Fruit fly (Drosophila melanogaster): ENCODE data around the gene Cmpk.

Gene Cmpk

dm6 chr3R:26052150-26052908, 2.9 kb downstream of the Cmpk start, which contains the start of the genes Exo84 and Vps2 (continued):
- peak; percentile 55 for TF ChIP-seq CG9437 (GFP tag; optimal IDR thresholded peaks at IDR 0.05)
- peak; percentile 26; the same call in 1 of the 2 replicates for TF ChIP-seq NFAT (GFP tag; IDR thresholded peaks at IDR 0.05)
- no peak for TF ChIP-seq Myb (GFP tag; optimal IDR thresholded peaks at IDR 0.05)
- peak; percentile 5; the same call in 1 of the 2 replicates for TF ChIP-seq sob (GFP tag; IDR thresholded peaks at IDR 0.05)
- TF ChIP-seq lilli (GFP tag; optimal IDR thresholded peaks at IDR 0.05) = peak; percentile 33
- no peak for TF ChIP-seq gce (GFP tag; IDR thresholded peaks at IDR 0.05)
- no peak for TF ChIP-seq cwo (GFP tag; optimal IDR thresholded peaks at IDR 0.05)
- peak; percentile 89 for TF ChIP-seq Ets65A (GFP tag)
- TF ChIP-seq Atf-2 (GFP tag; optimal IDR thresholded peaks at IDR 0.05) = peak; percentile 14
- TF ChIP-seq Opbp (GFP tag; IDR thresholded peaks at IDR 0.05; ENCODE audit: partially characterized antibody) = no peak
- peak; percentile 67 for TF ChIP-seq Usf (GFP tag; optimal IDR thresholded peaks at IDR 0.05)
- TF ChIP-seq CG12391 (tag; optimal IDR thresholded peaks at IDR 0.05) = peak; percentile 71
- TF ChIP-seq Jarid2 (GFP tag; optimal IDR thresholded peaks at IDR 0.05) = no peak
- 0 out of 2 replicates have a peak, but pooled peaks have one; percentile 32 for TF ChIP-seq amos (GFP tag; IDR thresholded peaks at IDR 0.05; ENCODE audit: partially characterized antibody)
- peak; percentile 48 for TF ChIP-seq esg (GFP tag; conservative IDR thresholded peaks at IDR 0.05)
- TF ChIP-seq hth (optimal IDR thresholded peaks at IDR 0.05) = no peak
- no peak for TF ChIP-seq CG8089 (GFP tag; optimal IDR thresholded peaks at IDR 0.05)
- TF ChIP-seq gro (GFP tag; optimal IDR thresholded peaks at IDR 0.05) = peak; percentile 37
- peak; percentile 45 for TF ChIP-seq cato (GFP tag; optimal IDR thresholded peaks at IDR 0.05; ENCODE audit: borderline replicate concordance)
- TF ChIP-seq crol (GFP tag; IDR thresholded peaks at IDR 0.05) = no peak
- peak; percentile 42; the same call in 1 of the 2 replicates for TF ChIP-seq CG7372 (GFP tag; IDR thresholded peaks at IDR 0.05)
- TF ChIP-seq CG4730 (GFP tag; IDR thresholded peaks at IDR 0.05) = no peak
- TF ChIP-seq Xrp1 (GFP tag; IDR thresholded peaks at IDR 0.05) = 0 out of 2 replicates have a peak, but pooled peaks have one; percentile 9
- TF ChIP-seq grau (tag; optimal IDR thresholded peaks at IDR 0.05) = peak; percentile 67
- peak; percentile 39 for TF ChIP-seq CG18619 (GFP tag; optimal IDR thresholded peaks at IDR 0.05)
- peak; percentile 81 for TF ChIP-seq CoRest (tag; optimal IDR thresholded peaks at IDR 0.05)
- peak; percentile 67 for TF ChIP-seq kay (GFP tag; optimal IDR thresholded peaks at IDR 0.05)
- TF ChIP-seq H2.0 (GFP tag; IDR thresholded peaks at IDR 0.05) = 0 out of 2 replicates have a peak, but pooled peaks have one; percentile 32
- no peak for TF ChIP-seq inv (GFP tag; IDR thresholded peaks at IDR 0.05; ENCODE audit: partially characterized antibody)
- peak; percentile 39; the same call in 1 of the 2 replicates for TF ChIP-seq CG32532 (GFP tag; IDR thresholded peaks at IDR 0.05)
- peak; percentile 13; the same call in 1 of the 3 replicates for TF ChIP-seq CG11560 (tag; IDR thresholded peaks at IDR 0.05)
- no peak for TF ChIP-seq gcm2 (GFP tag; optimal IDR thresholded peaks at IDR 0.05)
- TF ChIP-seq slp2 (GFP tag; optimal IDR thresholded peaks at IDR 0.05) = no peak
- TF ChIP-seq ash1 (GFP tag; optimal IDR thresholded peaks at IDR 0.05) = no peak
- TF ChIP-seq CG18599 (GFP tag; optimal IDR thresholded peaks at IDR 0.05) = no peak
- no peak for TF ChIP-seq vnd (GFP tag; IDR thresholded peaks at IDR 0.05; ENCODE audit: partially characterized antibody)
- peak; percentile 23; the same call in 1 of the 2 replicates for TF ChIP-seq klu (GFP tag; IDR thresholded peaks at IDR 0.05)
- TF ChIP-seq dysf (GFP tag; IDR thresholded peaks at IDR 0.05) = peak; percentile 80
- peak; percentile 58 for TF ChIP-seq Oli (tag; optimal IDR thresholded peaks at IDR 0.05)
- no peak for TF ChIP-seq pita (GFP tag; optimal IDR thresholded peaks at IDR 0.05)
- TF ChIP-seq pum (GFP tag; optimal IDR thresholded peaks at IDR 0.05) = peak; percentile 22
- TF ChIP-seq Dip3 (GFP tag; optimal IDR thresholded peaks at IDR 0.05) = peak; percentile 16
- peak; percentile 38; the same call in 2 of the 3 replicates for TF ChIP-seq Aef1 (GFP tag; IDR thresholded peaks at IDR 0.05)
- peak; percentile 11 for TF ChIP-seq CG10431 (GFP tag; optimal IDR thresholded peaks at IDR 0.05)
- peak; percentile 45 for TF ChIP-seq YL-1 (GFP tag; optimal IDR thresholded peaks at IDR 0.05)
- TF ChIP-seq shn (GFP tag; optimal IDR thresholded peaks at IDR 0.05) = peak; percentile 7
- TF ChIP-seq Hand (GFP tag; optimal IDR thresholded peaks at IDR 0.05) = no peak
- peak; percentile 37 for TF ChIP-seq Hmx (GFP tag; optimal IDR thresholded peaks at IDR 0.05)
- peak; percentile 24 for TF ChIP-seq CG1603 (tag; optimal IDR thresholded peaks at IDR 0.05)

Data from whole organism, embryonic.